Worm (Caenorhabditis elegans): ENCODE results near the gene srx-84.

ce11 chrV:11600800-11601199 lies 1.9 kb downstream of the srx-84 start, which contains the start of gene F35B12.9:
- TF ChIP-seq unc-62 (GFP tag; optimal IDR thresholded peaks at IDR 0.05) (no peak), fkh-10 (GFP tag; optimal IDR thresholded peaks at IDR 0.05) (no peak), nhr-12 (tag; optimal IDR thresholded peaks at IDR 0.05) (no peak), snpc-4 (tag; optimal IDR thresholded peaks at IDR 0.05) (no peak), nhr-11 (tag; optimal IDR thresholded peaks at IDR 0.05) (no peak), nhr-19 (GFP tag; conservative IDR thresholded peaks at IDR 0.05) (no peak), ceh-82 (tag; optimal IDR thresholded peaks at IDR 0.05) (no peak), dpl-1 (GFP tag; optimal IDR thresholded peaks at IDR 0.05) (no peak)

Data from whole organism, L1 larva.